Fruit fly (Drosophila melanogaster) whole organism, embryonic: ENCODE measurements around the gene CG16956.

Source experiments
- Atf-2 ChIP-seq: fragments of 200-800 bp; sonication (Bioruptor generic); optimal IDR thresholded peaks from 2 replicates; lab custom pipeline; 2016; ENCODE audit warnings: missing biosample characterization, missing genetic modification characterization
- CG10462 ChIP-seq: fragments of 200-800 bp; sonication (Bioruptor generic); optimal IDR thresholded peaks from 2 replicates; lab custom pipeline; 2016; ENCODE audit warnings: missing biosample characterization, missing genetic modification characterization
- CG10565 ChIP-seq: fragments of 200-800 bp; sonication (Bioruptor generic); optimal IDR thresholded peaks from 3 replicates; lab custom pipeline; 2016; ENCODE audit warnings: missing biosample characterization, mild to moderate bottlenecking, missing genetic modification characterization
- CG11247 ChIP-seq: fragments of 200-800 bp; sonication (Bioruptor generic); IDR thresholded peaks from 2 replicates; pipeline ENCODE4 v1.3.6; 2022; ENCODE audit warnings: missing biosample characterization, missing genetic modification characterization
- CG13287 ChIP-seq: fragments of 200-800 bp; sonication (Bioruptor generic); IDR thresholded peaks from 2 replicates; pipeline ENCODE4 v1.3.6; 2022; ENCODE audit warnings: missing biosample characterization, missing genetic modification characterization; ENCODE audit not compliant: partially characterized antibody
- CG13424 ChIP-seq: fragments of 200-800 bp; sonication (Bioruptor generic); optimal IDR thresholded peaks from 2 replicates; lab custom pipeline; 2019; ENCODE audit warnings: missing biosample characterization, mild to moderate bottlenecking, missing genetic modification characterization, moderate library complexity
- CG13775 ChIP-seq: fragments of 200-800 bp; sonication (Bioruptor generic); optimal IDR thresholded peaks from 3 replicates; lab custom pipeline; 2017; ENCODE audit warnings: missing biosample characterization, mild to moderate bottlenecking, missing genetic modification characterization
- CG13894 ChIP-seq: fragments of 200-800 bp; sonication (Bioruptor generic); optimal IDR thresholded peaks from 3 replicates; lab custom pipeline; 2018; ENCODE audit warnings: missing biosample characterization, mild to moderate bottlenecking, missing genetic modification characterization, moderate library complexity
- CG14441 ChIP-seq: fragments of 200-800 bp; sonication (Bioruptor generic); IDR thresholded peaks from 2 replicates; pipeline ENCODE4 v1.3.6; 2022; ENCODE audit warnings: missing biosample characterization, missing genetic modification characterization
- CG15269 ChIP-seq: fragments of 200-800 bp; sonication (Bioruptor generic); optimal IDR thresholded peaks from 2 replicates; lab custom pipeline; 2018; ENCODE audit warnings: missing biosample characterization, mild to moderate bottlenecking, missing genetic modification characterization, moderate library complexity
- CG2202 ChIP-seq: fragments of 200-800 bp; sonication (Bioruptor generic); optimal IDR thresholded peaks from 2 replicates; lab custom pipeline; 2018; ENCODE audit warnings: missing biosample characterization, mild to moderate bottlenecking, missing genetic modification characterization
- CG2712 ChIP-seq: fragments of 200-800 bp; optimal IDR thresholded peaks from 3 replicates; lab custom pipeline; 2019; ENCODE audit warnings: missing biosample characterization, mild to moderate bottlenecking, missing genetic modification characterization, moderate library complexity
- CG2889 ChIP-seq: fragments of 200-800 bp; sonication (Bioruptor generic); IDR thresholded peaks from 3 replicates; pipeline ENCODE4 v1.3.6; 2022; ENCODE audit warnings: missing biosample characterization, missing genetic modification characterization
- CG31441 ChIP-seq: fragments of 200-800 bp; sonication (Bioruptor generic); IDR thresholded peaks from 2 replicates; pipeline ENCODE4 v1.3.6; 2022; ENCODE audit warnings: missing biosample characterization, missing genetic modification characterization
- CG3281 ChIP-seq: fragments of 200-800 bp; sonication (Bioruptor generic); optimal IDR thresholded peaks from 3 replicates; lab custom pipeline; 2017; ENCODE audit warnings: missing biosample characterization, mild to moderate bottlenecking, missing genetic modification characterization
- CG3847 ChIP-seq: fragments of 200-800 bp; sonication (Bioruptor generic); IDR thresholded peaks from 2 replicates; pipeline ENCODE4 v1.3.6; 2022; ENCODE audit warnings: missing biosample characterization, missing genetic modification characterization
- CG43689 ChIP-seq: fragments of 200-800 bp; sonication (Bioruptor generic); IDR thresholded peaks from 2 replicates; pipeline ENCODE4 v1.3.6; 2022; ENCODE audit warnings: missing biosample characterization, missing genetic modification characterization
- CG4424 ChIP-seq: fragments of 200-800 bp; sonication (Bioruptor generic); optimal IDR thresholded peaks from 3 replicates; lab custom pipeline; 2016; ENCODE audit warnings: missing biosample characterization, missing genetic modification characterization
- CG6683 ChIP-seq: fragments of 200-800 bp; sonication (Bioruptor generic); optimal IDR thresholded peaks from 2 replicates; lab custom pipeline; 2017; ENCODE audit warnings: missing biosample characterization, mild to moderate bottlenecking, missing genetic modification characterization, missing genetic modification reagents
- CG9437 ChIP-seq: fragments of 200-800 bp; sonication (Bioruptor generic); optimal IDR thresholded peaks from 2 replicates; lab custom pipeline; 2018; ENCODE audit warnings: missing biosample characterization, mild to moderate bottlenecking, missing genetic modification characterization
- Ets97D ChIP-seq: fragments of 200-800 bp; sonication (Bioruptor generic); optimal IDR thresholded peaks from 3 replicates; lab custom pipeline; 2016; ENCODE audit warnings: missing biosample characterization, missing genetic modification characterization
- Fer2 ChIP-seq: fragments of 200-800 bp; sonication (Bioruptor generic); optimal IDR thresholded peaks from 2 replicates; lab custom pipeline; 2018; ENCODE audit warnings: missing biosample characterization, mild to moderate bottlenecking, missing genetic modification characterization, moderate library complexity
- Gsc ChIP-seq: fragments of 200-800 bp; sonication (Bioruptor generic); IDR thresholded peaks from 2 replicates; pipeline ENCODE4 v1.3.6; 2022; ENCODE audit warnings: missing biosample characterization, missing genetic modification characterization
- Hr78 ChIP-seq, 2 experiments: fragments of 200-800 bp in 1 of 2; fragments of >200 bp in 1 of 2; sonication (Bioruptor generic) in 1 of 2; optimal IDR thresholded peaks; 2 replicates each; lab custom pipeline; 2017 to 2019; ENCODE audit warnings: missing biosample characterization in 2 of 2, missing genetic modification characterization in 2 of 2, mild to moderate bottlenecking in 1 of 2, moderate library complexity in 1 of 2
- MESR4 ChIP-seq: fragments of 200-800 bp; sonication (Bioruptor generic); optimal IDR thresholded peaks from 2 replicates; lab custom pipeline; 2018; ENCODE audit warnings: missing biosample characterization, mild to moderate bottlenecking, missing genetic modification characterization, moderate library complexity
- Mes4 ChIP-seq: fragments of 200-800 bp; sonication (Bioruptor generic); optimal IDR thresholded peaks from 2 replicates; lab custom pipeline; 2016; ENCODE audit warnings: missing biosample characterization, missing genetic modification characterization
- Oaz ChIP-seq: fragments of 200-800 bp; sonication (Bioruptor generic); IDR thresholded peaks from 2 replicates; pipeline ENCODE4 v1.3.6; 2022; ENCODE audit warnings: missing biosample characterization, missing genetic modification characterization
- Rfx ChIP-seq: fragments of 200-800 bp; sonication (Bioruptor generic); IDR thresholded peaks from 2 replicates; pipeline ENCODE4 v1.3.6; 2022; ENCODE audit warnings: missing biosample characterization, missing genetic modification characterization
- Rx ChIP-seq: fragments of 200-800 bp; sonication (Bioruptor generic); IDR thresholded peaks from 2 replicates; pipeline ENCODE4 v1.3.6; 2022; ENCODE audit warnings: missing biosample characterization, missing genetic modification characterization
- Sox100B ChIP-seq: fragments of 200-800 bp; sonication (Bioruptor generic); optimal IDR thresholded peaks from 3 replicates; lab custom pipeline; 2018; ENCODE audit warnings: missing biosample characterization, mild to moderate bottlenecking, missing genetic modification characterization
- Xrp1 ChIP-seq: fragments of 200-800 bp; sonication (Bioruptor generic); IDR thresholded peaks from 2 replicates; pipeline ENCODE4 v1.3.6; 2022; ENCODE audit warnings: missing biosample characterization, missing genetic modification characterization
- ara ChIP-seq: fragments of 200-800 bp; sonication (Bioruptor generic); IDR thresholded peaks from 2 replicates; pipeline ENCODE4 v1.3.6; 2022; ENCODE audit warnings: missing biosample characterization, missing genetic modification characterization
- bbx ChIP-seq: fragments of 200-800 bp; sonication (Bioruptor generic); IDR thresholded peaks from 2 replicates; pipeline ENCODE4 v1.3.6; 2022; ENCODE audit warnings: missing biosample characterization, missing genetic modification characterization; ENCODE audit not compliant: partially characterized antibody
- cas ChIP-seq: fragments of 200-800 bp; sonication (Bioruptor generic); IDR thresholded peaks from 2 replicates; pipeline ENCODE4 v1.3.6; 2022; ENCODE audit warnings: missing biosample characterization, missing genetic modification characterization
- cg ChIP-seq: fragments of 200-800 bp; sonication (Bioruptor generic); optimal IDR thresholded peaks from 3 replicates; lab custom pipeline; 2019; ENCODE audit warnings: missing biosample characterization, mild to moderate bottlenecking, missing genetic modification characterization, moderate library complexity
- her ChIP-seq: fragments of 200-800 bp; sonication (Bioruptor generic); optimal IDR thresholded peaks from 2 replicates; lab custom pipeline; 2016; ENCODE audit warnings: missing biosample characterization, missing genetic modification characterization
- inv ChIP-seq: fragments of 200-800 bp; sonication (Bioruptor generic); IDR thresholded peaks from 2 replicates; pipeline ENCODE4 v1.3.6; 2022; ENCODE audit warnings: missing biosample characterization, missing genetic modification characterization; ENCODE audit not compliant: partially characterized antibody
- nerfin-2 ChIP-seq: fragments of 200-800 bp; sonication (Bioruptor generic); IDR thresholded peaks from 2 replicates; pipeline ENCODE4 v1.3.6; 2022; ENCODE audit warnings: missing biosample characterization, missing genetic modification characterization; ENCODE audit not compliant: partially characterized antibody
- nmo ChIP-seq: fragments of 200-800 bp; sonication (Bioruptor generic); optimal IDR thresholded peaks from 2 replicates; lab custom pipeline; 2018; ENCODE audit warnings: missing biosample characterization, mild to moderate bottlenecking, missing genetic modification characterization, moderate library complexity
- oc ChIP-seq: fragments of 200-800 bp; sonication (Bioruptor generic); optimal IDR thresholded peaks from 2 replicates; lab custom pipeline; 2018; ENCODE audit warnings: missing biosample characterization, mild to moderate bottlenecking, missing genetic modification characterization, moderate library complexity
- pb ChIP-seq: fragments of 200-800 bp; sonication (Bioruptor generic); optimal IDR thresholded peaks from 3 replicates; lab custom pipeline; 2016; ENCODE audit warnings: missing biosample characterization, missing genetic modification characterization
- pho ChIP-seq: fragments of 200-800 bp; sonication (Bioruptor generic); optimal IDR thresholded peaks from 2 replicates; lab custom pipeline; 2016; ENCODE audit warnings: missing biosample characterization, missing genetic modification characterization
- ranshi ChIP-seq: fragments of 200-800 bp; sonication (Bioruptor generic); IDR thresholded peaks from 2 replicates; pipeline ENCODE4 v1.3.6; 2022; ENCODE audit warnings: missing biosample characterization, missing genetic modification characterization
- repo ChIP-seq: fragments of 200-800 bp; sonication (Bioruptor generic); optimal IDR thresholded peaks from 2 replicates; lab custom pipeline; 2016; ENCODE audit warnings: missing biosample characterization, missing genetic modification characterization
- scrt ChIP-seq: fragments of 200-800 bp; sonication (Bioruptor generic); optimal IDR thresholded peaks from 2 replicates; lab custom pipeline; 2018; ENCODE audit warnings: missing biosample characterization, mild to moderate bottlenecking, missing genetic modification characterization, moderate library complexity
- sd ChIP-seq: fragments of 200-800 bp; sonication (Bioruptor generic); optimal IDR thresholded peaks from 3 replicates; lab custom pipeline; 2018; ENCODE audit warnings: missing biosample characterization, mild to moderate bottlenecking, missing genetic modification characterization, moderate library complexity
- sna ChIP-seq: fragments of 200-800 bp; sonication (Bioruptor generic); IDR thresholded peaks from 2 replicates; pipeline ENCODE4 v1.3.6; 2022; ENCODE audit warnings: missing biosample characterization, missing genetic modification characterization; ENCODE audit not compliant: partially characterized antibody
- sob ChIP-seq: fragments of 200-800 bp; sonication (Bioruptor generic); IDR thresholded peaks from 2 replicates; pipeline ENCODE4 v1.3.6; 2022; ENCODE audit warnings: missing biosample characterization, missing genetic modification characterization
- stc ChIP-seq: fragments of 200-800 bp; sonication (Bioruptor generic); IDR thresholded peaks from 2 replicates; pipeline ENCODE4 v1.3.6; 2022; ENCODE audit warnings: missing biosample characterization, missing genetic modification characterization
- wdn ChIP-seq: fragments of 200-800 bp; sonication (Bioruptor generic); IDR thresholded peaks from 2 replicates; pipeline ENCODE4 v1.3.6; 2022; ENCODE audit warnings: missing biosample characterization, missing genetic modification characterization

The CG16956 gene

DNA sequence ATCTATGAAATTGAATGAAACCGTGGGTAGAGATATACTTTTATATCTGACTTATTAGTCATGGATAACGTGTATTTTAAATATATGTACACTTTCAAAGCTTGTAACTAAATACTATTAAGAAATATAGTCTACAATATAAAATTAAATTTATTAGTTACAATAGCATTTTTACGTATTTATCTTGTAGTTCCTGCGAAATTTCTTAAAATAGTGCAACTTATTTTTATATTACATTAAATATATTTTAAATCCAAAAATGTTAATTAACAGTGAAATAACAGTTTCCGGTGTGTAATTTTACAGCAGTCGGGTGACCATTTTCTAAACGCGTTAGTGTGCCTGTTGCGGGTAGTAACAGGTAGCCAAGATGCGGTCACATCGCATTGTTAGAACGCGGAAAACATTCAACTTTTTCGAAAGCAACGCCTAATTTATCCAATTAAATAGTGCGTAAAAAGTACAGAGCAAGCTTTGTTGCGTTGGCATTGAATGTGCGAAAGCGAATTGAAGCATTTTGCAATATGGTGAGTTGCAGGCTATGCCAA, 15.7 kb downstream of the CG16956 start, which contains the start of the genes CG10859 and CG7110 (continued):
- no peak for TF ChIP-seq stc (GFP tag; lab: Robert Waterston, UW)
- TF ChIP-seq MESR4 (GFP tag; lab: Kevin White, UChicago): peak; percentile 46
- peak; percentile 88 for TF ChIP-seq scrt (GFP tag; lab: Kevin White, UChicago)
- peak; percentile 51 for TF ChIP-seq nmo
- no peak for TF ChIP-seq her (GFP tag; lab: Kevin White, UChicago)
- peak; percentile 98 for TF ChIP-seq Ets97D (GFP tag; lab: Kevin White, UChicago)
- TF ChIP-seq pb: peak; percentile 27
- TF ChIP-seq CG2889: no peak
- TF ChIP-seq CG6683 (GFP tag; lab: Kevin White, UChicago): peak; percentile 53
- no peak for TF ChIP-seq Xrp1 (GFP tag; lab: Robert Waterston, UW)
- no peak for TF ChIP-seq CG13287 (GFP tag; lab: Robert Waterston, UW)
- peak; percentile 52 for TF ChIP-seq CG2712
- TF ChIP-seq sna: no peak
- TF ChIP-seq wdn: no peak
- TF ChIP-seq CG13424: peak; percentile 28
- no peak for TF ChIP-seq cg (GFP tag; lab: Kevin White, UChicago)
- no peak for TF ChIP-seq Hr78 (GFP tag; optimal IDR thresholded peaks at IDR 0.05; lab: Kevin White, UChicago)
- 0 out of 2 replicates have a peak, but pooled peaks have one; percentile 32 for TF ChIP-seq Oaz (GFP tag; lab: Robert Waterston, UW)
- TF ChIP-seq repo: no peak
- TF ChIP-seq CG2202: peak; percentile 43
- TF ChIP-seq Sox100B (GFP tag; lab: Kevin White, UChicago): peak; percentile 52
- peak; percentile 69 for TF ChIP-seq CG3281 (GFP tag; lab: Kevin White, UChicago)
- no peak for TF ChIP-seq oc (tag; lab: Kevin White, UChicago)
- no peak for TF ChIP-seq Gsc (GFP tag; lab: Robert Waterston, UW)
- no peak for TF ChIP-seq CG11247 (GFP tag; lab: Robert Waterston, UW)
- TF ChIP-seq CG9437 (GFP tag; lab: Kevin White, UChicago): no peak
- no peak for TF ChIP-seq Atf-2 (GFP tag; lab: Kevin White, UChicago)
- no peak for TF ChIP-seq CG10565 (GFP tag; lab: Kevin White, UChicago)
- TF ChIP-seq CG43689 (GFP tag; lab: Robert Waterston, UW): no peak
- TF ChIP-seq ara (GFP tag; lab: Robert Waterston, UW): no peak
- peak; percentile 17 for TF ChIP-seq Mes4 (GFP tag; lab: Kevin White, UChicago)
- no peak for TF ChIP-seq bbx (GFP tag; lab: Robert Waterston, UW)
- no peak for TF ChIP-seq Rx (GFP tag; lab: Robert Waterston, UW)
- TF ChIP-seq CG10462: no peak
- peak; percentile 11 for TF ChIP-seq Fer2 (tag; lab: Kevin White, UChicago)
- no peak for TF ChIP-seq CG4424 (GFP tag; lab: Kevin White, UChicago)
- peak; percentile 66 for TF ChIP-seq CG13775 (GFP tag; lab: Kevin White, UChicago)
- no peak for TF ChIP-seq CG14441 (GFP tag; lab: Robert Waterston, UW)
- TF ChIP-seq CG31441 (GFP tag; lab: Robert Waterston, UW): peak; percentile 55; the same call in 1 of the 2 replicates
- peak; percentile 33 for TF ChIP-seq CG15269 (tag; lab: Kevin White, UChicago)
- TF ChIP-seq CG3847: peak; percentile 54; the same call in 1 of the 2 replicates
- TF ChIP-seq CG13894 (tag; lab: Kevin White, UChicago): peak; percentile 7
- no peak for TF ChIP-seq sd (tag; lab: Kevin White, UChicago)
- TF ChIP-seq pho: no peak
- no peak; the same call in 1 of the 2 replicates for TF ChIP-seq ranshi
- TF ChIP-seq cas (GFP tag; lab: Robert Waterston, UW): no peak
- no peak for TF ChIP-seq inv (GFP tag; lab: Robert Waterston, UW)
- TF ChIP-seq Rfx: peak; percentile 9; the same call in 1 of the 2 replicates
- no peak for TF ChIP-seq sob
- no peak for TF ChIP-seq nerfin-2 (GFP tag; lab: Robert Waterston, UW)
